Fruit fly (Drosophila melanogaster) whole organism, wandering third instar larva: ENCODE data around the gene CG14882.
A peak's percentile ranks its signal among the peaks of the same experiment; 100 is the strongest.

Source experiments
- Abd-B ChIP-seq: fragments of >200 bp; optimal IDR thresholded peaks from 2 replicates; lab custom pipeline; 2017; ENCODE audit warnings: missing biosample characterization, missing genetic modification characterization
- CG32264 ChIP-seq: fragments of 200-800 bp; sonication (Bioruptor generic); optimal IDR thresholded peaks from 2 replicates; lab custom pipeline; 2016; ENCODE audit warnings: missing biosample characterization, missing genetic modification characterization
- CG9705 ChIP-seq: fragments of 200-800 bp; sonication (Bioruptor generic); optimal IDR thresholded peaks from 2 replicates; lab custom pipeline; 2018; ENCODE audit warnings: missing biosample characterization, mild to moderate bottlenecking, missing genetic modification characterization
- CrebA ChIP-seq: fragments of 200-800 bp; sonication (Bioruptor generic); optimal IDR thresholded peaks from 2 replicates; lab custom pipeline; 2016; ENCODE audit warnings: missing biosample characterization, mild to moderate bottlenecking, missing genetic modification characterization, borderline replicate concordance
- Dfd ChIP-seq: fragments of >200 bp; optimal IDR thresholded peaks from 2 replicates; lab custom pipeline; 2017; ENCODE audit warnings: missing biosample characterization, missing genetic modification characterization
- Dif ChIP-seq: fragments of 200-275, 200-300 bp; sonication (Bioruptor generic); optimal IDR thresholded peaks from 2 replicates; lab custom pipeline; 2018; ENCODE audit warnings: missing biosample characterization, missing genetic modification characterization; ENCODE audit not compliant: partially characterized antibody
- GATAd ChIP-seq: sonication (Bioruptor generic); optimal IDR thresholded peaks from 2 replicates; lab custom pipeline; 2016; ENCODE audit warnings: missing biosample characterization, missing genetic modification characterization
- HLH106 ChIP-seq: fragments of 200-800 bp; optimal IDR thresholded peaks from 3 replicates; lab custom pipeline; 2019; ENCODE audit warnings: missing biosample characterization, mild to moderate bottlenecking, missing genetic modification characterization, moderate library complexity
- Hnf4 ChIP-seq: fragments of 200-800 bp; sonication (Bioruptor generic); optimal IDR thresholded peaks from 2 replicates; lab custom pipeline; 2016; ENCODE audit warnings: missing biosample characterization, mild to moderate bottlenecking, missing genetic modification characterization
- Hr78 ChIP-seq: fragments of >200 bp; optimal IDR thresholded peaks from 2 replicates; lab custom pipeline; 2017; ENCODE audit warnings: missing biosample characterization, missing genetic modification characterization
- Hr83 ChIP-seq: fragments of 200-300 bp; sonication (Bioruptor generic); optimal IDR thresholded peaks from 2 replicates; lab custom pipeline; 2016; ENCODE audit warnings: missing biosample characterization, mild to moderate bottlenecking, missing genetic modification characterization, moderate library complexity; ENCODE audit not compliant: poor library complexity, severe bottlenecking
- Jra ChIP-seq: sonication (Bioruptor generic); optimal IDR thresholded peaks from 2 replicates; lab custom pipeline; 2016; ENCODE audit warnings: missing biosample characterization, missing genetic modification characterization
- Mio ChIP-seq: sonication (Bioruptor generic); optimal IDR thresholded peaks from 2 replicates; lab custom pipeline; 2016; ENCODE audit warnings: missing biosample characterization, missing genetic modification characterization
- Myc ChIP-seq: fragments of >200 bp; optimal IDR thresholded peaks from 2 replicates; lab custom pipeline; 2017
- N ChIP-seq: fragments of >200 bp; optimal IDR thresholded peaks from 2 replicates; lab custom pipeline; 2018; ENCODE audit warnings: missing biosample characterization, missing external identifiers, missing genetic modification characterization
- OdsH ChIP-seq: fragments of 200-800 bp; sonication (Bioruptor generic); optimal IDR thresholded peaks from 2 replicates; lab custom pipeline; 2016; ENCODE audit warnings: missing biosample characterization, mild to moderate bottlenecking, missing genetic modification characterization
- Sp1 ChIP-seq: fragments of 200-800 bp; sonication (Bioruptor generic); optimal IDR thresholded peaks from 3 replicates; lab custom pipeline; 2019; ENCODE audit warnings: missing biosample characterization, mild to moderate bottlenecking, missing genetic modification characterization, moderate library complexity
- Vsx2 ChIP-seq: fragments of 200-300, 225-300 bp; sonication (Bioruptor generic); optimal IDR thresholded peaks from 2 replicates; lab custom pipeline; 2018; ENCODE audit warnings: missing biosample characterization, missing genetic modification characterization; ENCODE audit not compliant: partially characterized antibody
- br ChIP-seq: fragments of 200-800 bp; sonication (Bioruptor generic); optimal IDR thresholded peaks from 2 replicates; lab custom pipeline; 2016; ENCODE audit warnings: missing biosample characterization, missing genetic modification characterization
- dl ChIP-seq, 2 experiments: fragments of 175-275, 200-275 bp in 1 of 2; fragments of 200-275 bp in 1 of 2; sonication (Bioruptor generic); optimal IDR thresholded peaks; lab custom pipeline; 2018; ENCODE audit warnings: mild to moderate bottlenecking in 2 of 2, missing biosample characterization in 2 of 2, missing genetic modification characterization in 2 of 2, moderate library complexity in 2 of 2; ENCODE audit not compliant: partially characterized antibody in 2 of 2, insufficient read depth in 1 of 2
- dmrt93B ChIP-seq: fragments of 200-800 bp; sonication (Bioruptor generic); optimal IDR thresholded peaks from 2 replicates; lab custom pipeline; 2018; ENCODE audit warnings: missing biosample characterization, mild to moderate bottlenecking, missing genetic modification characterization
- dsf ChIP-seq: sonication (Bioruptor generic); optimal IDR thresholded peaks from 2 replicates; lab custom pipeline; 2016; ENCODE audit warnings: missing biosample characterization, missing genetic modification characterization, borderline replicate concordance
- ey ChIP-seq: fragments of 200-800 bp; sonication (Bioruptor generic); optimal IDR thresholded peaks from 2 replicates; lab custom pipeline; 2016; ENCODE audit warnings: missing biosample characterization, missing genetic modification characterization
- foxo ChIP-seq, 2 experiments: fragments of 200-800 bp; sonication (Bioruptor generic); optimal IDR thresholded peaks; 2 replicates in 1 of 2; 3 replicates in 1 of 2; lab custom pipeline; 2016 to 2017; ENCODE audit warnings: missing biosample characterization in 2 of 2, missing genetic modification characterization in 2 of 2
- fru ChIP-seq: fragments of 200-800 bp; sonication (Bioruptor generic); optimal IDR thresholded peaks from 3 replicates; lab custom pipeline; 2016; ENCODE audit warnings: missing biosample characterization, mild to moderate bottlenecking, missing genetic modification characterization
- h ChIP-seq: fragments of 200-800 bp; sonication (Bioruptor generic); optimal IDR thresholded peaks from 3 replicates; lab custom pipeline; 2016; ENCODE audit warnings: missing biosample characterization, mild to moderate bottlenecking, missing genetic modification characterization
- lola ChIP-seq: fragments of >200 bp; optimal IDR thresholded peaks from 2 replicates; lab custom pipeline; 2017; ENCODE audit warnings: missing biosample characterization, missing genetic modification characterization
- pan ChIP-seq: fragments of >200 bp; optimal IDR thresholded peaks from 2 replicates; lab custom pipeline; 2017
- psq ChIP-seq: fragments of 200-800 bp; sonication (Bioruptor generic); optimal IDR thresholded peaks from 3 replicates; lab custom pipeline; 2017; ENCODE audit warnings: missing biosample characterization, mild to moderate bottlenecking, missing genetic modification characterization, moderate library complexity
- rgr ChIP-seq: fragments of 200-800 bp; sonication (Bioruptor generic); optimal IDR thresholded peaks from 3 replicates; lab custom pipeline; 2016; ENCODE audit warnings: missing biosample characterization, mild to moderate bottlenecking, missing genetic modification characterization
- tai ChIP-seq: sonication (Bioruptor generic); optimal IDR thresholded peaks from 2 replicates; lab custom pipeline; 2016; ENCODE audit warnings: missing biosample characterization, missing genetic modification characterization
- usp ChIP-seq: fragments of >200 bp; optimal IDR thresholded peaks from 2 replicates; lab custom pipeline; 2017; ENCODE audit warnings: missing biosample characterization, missing genetic modification characterization
- woc ChIP-seq: sonication (Bioruptor generic); optimal IDR thresholded peaks from 2 replicates; lab custom pipeline; 2016; ENCODE audit warnings: missing biosample characterization, mild to moderate bottlenecking, missing genetic modification characterization

CG14882 gene

DNA sequence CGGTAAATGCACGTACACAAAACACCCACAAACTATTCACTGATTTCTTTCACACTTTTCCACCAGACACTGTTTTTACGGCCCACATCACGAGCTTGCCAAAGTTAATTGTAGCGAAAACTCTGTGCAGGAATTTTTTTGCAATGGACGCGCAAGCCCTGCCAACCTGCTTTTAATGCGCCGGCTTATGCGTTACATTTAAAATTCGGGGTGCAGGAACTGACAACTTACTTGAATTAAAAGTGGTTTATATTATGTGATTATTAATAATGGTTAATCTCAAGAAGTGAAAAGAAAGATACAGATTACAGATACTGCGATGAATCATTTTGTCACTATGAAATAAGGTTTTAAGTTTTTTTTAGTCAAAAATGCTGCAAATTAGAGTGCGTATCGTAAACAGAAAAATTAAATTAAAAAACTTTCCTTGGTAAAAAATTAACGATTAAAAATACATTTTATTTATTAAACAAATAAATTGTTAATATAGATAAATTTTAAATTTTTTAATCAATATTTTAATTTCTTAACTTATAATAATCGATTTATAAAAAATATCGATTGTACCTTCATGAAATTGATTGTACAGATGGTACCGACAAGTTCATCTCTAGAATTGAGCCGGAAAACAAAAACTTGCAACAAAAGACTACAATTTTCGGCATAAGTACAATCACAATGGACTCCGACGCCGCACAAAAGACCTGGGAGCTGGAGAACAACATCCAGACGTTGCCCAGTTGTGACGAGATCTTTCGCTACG lies 26.7 kb downstream of the CG14882 start, which contains the start of the genes CG42232 and CSN5:
TSS of gene CG42232 (minus strand) at position 163 of the 763 bp plus-strand sequence.
TSS of gene CSN5 (plus strand) at position 599 of the 763 bp plus-strand sequence.
- peak; percentile 58 for TF ChIP-seq Hr83 (GFP tag; lab: Kevin White, UChicago)
- TF ChIP-seq HLH106 (tag; lab: Kevin White, UChicago), result no peak
- no peak for TF ChIP-seq usp
- TF ChIP-seq dsf (GFP tag; lab: Kevin White, UChicago), result peak; percentile 23
- TF ChIP-seq foxo (GFP tag; optimal IDR thresholded peaks at IDR 0.05; lab: Kevin White, UChicago), result no peak
- peak; percentile 44 for TF ChIP-seq CG9705
- no peak for TF ChIP-seq ey (GFP tag; lab: Kevin White, UChicago)
- TF ChIP-seq pan, result no peak
- peak; percentile 52 for TF ChIP-seq psq (GFP tag; lab: Kevin White, UChicago)
- no peak for TF ChIP-seq Hnf4 (GFP tag; lab: Kevin White, UChicago)
- no peak for TF ChIP-seq Dif
- no peak for TF ChIP-seq Mio
- TF ChIP-seq lola (GFP tag; lab: Kevin White, UChicago), result no peak

DNA sequence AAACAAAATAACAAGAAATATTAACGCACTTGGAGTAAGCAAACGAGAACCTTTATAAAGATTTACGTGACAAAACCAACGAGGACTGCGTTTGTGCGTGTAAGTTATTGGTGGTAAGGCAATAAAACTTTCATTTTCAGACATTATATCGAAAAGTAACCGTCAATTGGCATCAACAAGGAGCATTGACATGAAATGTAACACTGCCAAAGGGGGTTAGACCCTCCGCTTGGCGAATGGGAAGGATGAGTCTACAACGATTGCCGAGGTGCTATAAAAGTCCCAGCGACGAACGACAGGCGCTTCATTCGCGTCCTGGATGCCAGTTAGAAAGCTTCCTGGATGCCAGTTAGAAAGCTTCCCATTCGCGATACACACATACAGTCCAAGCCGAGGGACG lies 29.3 kb downstream of the CG14882 start, which contains the start of gene Gyc89Da:
TSS of gene Gyc89Da (plus strand) at position 301 of the 400 bp plus-strand sequence.
- TF ChIP-seq dsf (GFP tag; lab: Kevin White, UChicago), result no peak
- TF ChIP-seq Abd-B, result no peak
- TF ChIP-seq Sp1 (GFP tag; lab: Kevin White, UChicago), result no peak
- no peak for TF ChIP-seq fru (GFP tag; lab: Kevin White, UChicago)
- no peak for TF ChIP-seq br (GFP tag; lab: Kevin White, UChicago)
- no peak for TF ChIP-seq GATAd (GFP tag; lab: Kevin White, UChicago)
- TF ChIP-seq Jra (GFP tag; lab: Kevin White, UChicago), result no peak
- no peak for TF ChIP-seq CrebA (GFP tag; lab: Kevin White, UChicago)
- TF ChIP-seq rgr (GFP tag; lab: Kevin White, UChicago), result no peak
- TF ChIP-seq OdsH (GFP tag; lab: Kevin White, UChicago), result no peak
- TF ChIP-seq dmrt93B (GFP tag; lab: Kevin White, UChicago), result no peak
- no peak for TF ChIP-seq Dfd
- TF ChIP-seq Hr78 (GFP tag; lab: Kevin White, UChicago), result no peak
- no peak for TF ChIP-seq usp

DNA sequence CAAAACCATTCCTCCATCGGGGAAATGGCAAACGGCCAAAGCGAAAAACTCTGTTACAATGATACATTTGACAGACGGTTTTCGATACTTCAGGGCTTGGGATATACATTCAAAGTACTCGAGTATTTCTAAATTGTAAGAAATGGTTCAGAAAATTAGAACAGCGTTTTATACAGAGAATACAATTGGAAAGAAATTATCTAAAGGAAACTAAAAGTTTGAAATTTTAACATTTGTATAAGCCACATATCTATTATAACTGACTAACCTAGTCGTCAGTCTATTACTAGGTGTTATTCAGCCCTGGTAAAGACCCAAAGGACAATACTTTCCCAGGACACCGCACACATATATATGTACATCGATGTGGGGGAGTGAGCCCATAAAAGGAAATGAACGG lies 33.5 kb downstream of the CG14882 start:
- no peak for TF ChIP-seq Hnf4 (GFP tag; lab: Kevin White, UChicago)

DNA sequence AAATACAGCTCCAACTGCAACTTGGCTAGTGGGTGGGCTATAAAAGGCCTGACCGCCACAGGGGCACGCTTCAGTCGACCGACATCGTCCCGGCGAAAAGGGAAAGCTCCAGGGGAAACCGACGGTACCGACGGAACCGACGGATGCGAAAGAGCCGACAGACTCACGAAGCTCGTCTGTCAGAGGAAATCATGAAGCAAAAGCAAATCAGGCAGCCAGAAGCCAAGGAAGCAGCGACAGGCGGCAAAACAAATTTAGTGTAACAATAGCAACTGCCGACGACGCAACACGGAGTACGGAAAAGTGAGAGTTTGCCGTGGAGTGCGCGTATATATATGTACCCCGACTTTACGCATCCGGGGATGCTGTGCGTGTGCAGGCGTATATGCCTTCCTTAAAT lies 34.0 kb downstream of the CG14882 start, which contains the start of gene Gyc89Db:
TSS of gene Gyc89Db (plus strand) at position 78 of the 400 bp plus-strand sequence.
- TF ChIP-seq br (GFP tag; lab: Kevin White, UChicago) (no peak), woc (no peak), Hr78 (GFP tag; lab: Kevin White, UChicago) (no peak), N (GFP tag; lab: Kevin White, UChicago) (no peak), Abd-B (no peak), Hr83 (GFP tag; lab: Kevin White, UChicago) (no peak), fru (GFP tag; lab: Kevin White, UChicago) (no peak), GATAd (GFP tag; lab: Kevin White, UChicago) (no peak), OdsH (GFP tag; lab: Kevin White, UChicago) (no peak), h (GFP tag; lab: Kevin White, UChicago) (no peak), Mio (no peak), Myc (no peak), tai (GFP tag; lab: Kevin White, UChicago) (no peak), lola (GFP tag; lab: Kevin White, UChicago) (no peak), CG32264 (no peak), CG9705 (no peak), dl (GFP tag; optimal IDR thresholded peaks at IDR 0.05; lab: Kevin White, UChicago; ENCODE audit: insufficient read depth in 1 of 2, partially characterized antibody in 2 of 2) (no peak), Dfd (no peak), Vsx2 (GFP tag; lab: Kevin White, UChicago) (no peak), Dif (no peak)
- TF ChIP-seq, all 38 proteins: peak for 0
